Fruit fly (Drosophila melanogaster) whole organism, adult: Measurements from ENCODE around the gene ZIPIC.
A peak's percentile ranks its signal among the peaks of the same experiment; 100 is the strongest.

Experiments used
- CG11617 ChIP-seq: fragments of 200-800 bp; sonication (Bioruptor generic); optimal IDR thresholded peaks from 2 replicates; lab custom pipeline; 2017; ENCODE audit warnings: mild to moderate bottlenecking, missing biosample characterization, missing genetic modification reagents, missing genetic modification characterization
- CG7045 ChIP-seq: fragments of 200-800 bp; sonication (Bioruptor generic); optimal IDR thresholded peaks from 2 replicates; lab custom pipeline; 2017; ENCODE audit warnings: missing biosample characterization, mild to moderate bottlenecking, missing genetic modification characterization

- TF ChIP-seq CG11617 (GFP tag; lab: Kevin White, UChicago) = peak; percentile 97
- peak; percentile 93 for TF ChIP-seq CG7045 (GFP tag; lab: Kevin White, UChicago)
Measured at dm6 chr3R:30046029-30047001, 9.6 kb upstream of the ZIPIC start, which contains the start of the genes RpL32 and CG7943.
